Fruit fly (Drosophila melanogaster) whole organism: Measurements from ENCODE around the gene dpr6.

Source experiments
- CG8478 ChIP-seq: fragments of >200 bp; optimal IDR thresholded peaks from 2 replicates; lab custom pipeline; 2018; ENCODE audit warnings: inconsistent platforms
- pan ChIP-seq: fragments of >200 bp; optimal IDR thresholded peaks from 2 replicates; lab custom pipeline; 2017
- psq ChIP-seq: fragments of >200 bp; optimal IDR thresholded peaks from 2 replicates; lab custom pipeline; 2017

DNA sequence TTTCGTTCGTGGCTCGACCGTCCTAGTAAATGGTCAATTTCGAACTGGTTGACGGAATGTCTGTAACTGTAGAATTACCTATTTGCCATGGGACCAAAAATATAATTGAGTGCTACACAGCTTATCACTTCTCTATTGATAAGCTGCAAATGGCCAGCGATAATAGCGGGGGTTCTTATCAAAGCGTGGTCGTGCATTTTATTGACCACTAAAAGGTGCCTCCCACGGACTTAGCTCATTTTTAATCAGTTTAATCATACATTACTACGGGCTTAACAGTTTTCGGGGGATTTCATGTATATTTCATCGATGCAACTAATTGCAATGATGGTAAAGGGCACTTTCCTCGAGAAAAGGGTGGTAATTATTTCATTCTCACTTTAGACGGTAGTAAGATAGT, 120.3 kb downstream of the dpr6 start, which contains the start of gene CG32054:
- TF ChIP-seq CG8478 (lab: Kevin White, UChicago), result no peak
- TF ChIP-seq psq (lab: Kevin White, UChicago), result no peak
- no peak for TF ChIP-seq pan (lab: Kevin White, UChicago)
